Worm (Caenorhabditis elegans) whole organism, young adult: Measurements from ENCODE around the gene fbxa-131.

Experiments
- ama-1 ChIP-seq, 3 experiments: fragments of 150-350 bp in 1 of 3; sonication (generic microtip) in 2 of 3; optimal IDR thresholded peaks; 2 replicates each; lab custom pipeline; 2014 to 2018; ENCODE audit warnings: missing biosample characterization in 2 of 3, missing genetic modification characterization in 2 of 3, missing genetic modification reagents in 2 of 3
- ceh-58 ChIP-seq: fragments of 200-800 bp; sonication (Bioruptor generic); IDR thresholded peaks from 2 replicates; pipeline ENCODE4 v1.3.6; 2022; ENCODE audit warnings: missing genetic modification characterization, missing compliant biosample characterization
- hlh-26 ChIP-seq: fragments of 200-800 bp; sonication (Bioruptor generic); conservative IDR thresholded peaks from 2 replicates; pipeline ENCODE4 v1.3.6; 2022; ENCODE audit warnings: missing genetic modification reagents, missing genetic modification characterization, missing compliant biosample characterization
- lsl-1 ChIP-seq: fragments of 200-800 bp; sonication (Bioruptor generic); optimal IDR thresholded peaks from 2 replicates; lab custom pipeline; 2018; ENCODE audit warnings: mild to moderate bottlenecking, missing genetic modification characterization, moderate library complexity, missing compliant biosample characterization
- pha-4 ChIP-seq: fragments of 150-350 bp; sonication (generic microtip); optimal IDR thresholded peaks from 2 replicates; lab custom pipeline; 2014; ENCODE audit warnings: missing biosample characterization, missing genetic modification reagents, missing genetic modification characterization
- rpc-1 ChIP-seq, 2 experiments: fragments of 150-350 bp in 1 of 2; sonication (generic microtip) in 1 of 2; optimal IDR thresholded peaks; 2 replicates each; lab custom pipeline; 2014 to 2018; ENCODE audit warnings: missing biosample characterization in 1 of 2, missing genetic modification characterization in 1 of 2, missing genetic modification reagents in 1 of 2, missing genotype in 1 of 2

- TF ChIP-seq lsl-1 (no peak), pha-4 (tag; lab: Kevin White, UChicago) (no peak), hlh-26 (GFP tag; lab: Robert Waterston, UW) (no peak), ama-1 (optimal IDR thresholded peaks at IDR 0.05; lab: Kevin White, UChicago) (no peak), ama-1 (GFP tag; optimal IDR thresholded peaks at IDR 0.05; lab: Kevin White, UChicago) (no peak), rpc-1 (optimal IDR thresholded peaks at IDR 0.05; lab: Kevin White, UChicago) (no peak), rpc-1 (tag; optimal IDR thresholded peaks at IDR 0.05; lab: Kevin White, UChicago) (no peak), ceh-58 (GFP tag; lab: Robert Waterston, UW) (no peak)
These were observed 19.0 kb upstream of the fbxa-131 start, which contains the start of gene Y116F11A.6 for ce11 chrV:19719253-19719652.
